Fruit fly (Drosophila melanogaster): ENCODE data around the gene Alp1.

The Alp1 gene

dm6 chr3L:21483837-21484236 lies 39.2 kb upstream of the Alp1 start (continued):
- no peak for TF ChIP-seq sna (GFP tag; IDR thresholded peaks at IDR 0.05; ENCODE audit: partially characterized antibody)
- no peak; the same call in 1 of the 2 replicates for TF ChIP-seq lmd (GFP tag; IDR thresholded peaks at IDR 0.05)
- peak; percentile 30 for TF ChIP-seq CG14965 (GFP tag; optimal IDR thresholded peaks at IDR 0.05; ENCODE audit: borderline replicate concordance)
- TF ChIP-seq sc (optimal IDR thresholded peaks at IDR 0.05) = no peak
- no peak for TF ChIP-seq sc (GFP tag; optimal IDR thresholded peaks at IDR 0.05)
- TF ChIP-seq HLH3B (GFP tag; IDR thresholded peaks at IDR 0.05) = no peak
- peak; percentile 8; the same call in 1 of the 2 replicates for TF ChIP-seq bbx (GFP tag; IDR thresholded peaks at IDR 0.05; ENCODE audit: partially characterized antibody)
- TF ChIP-seq CG1602 (GFP tag; optimal IDR thresholded peaks at IDR 0.05) = no peak
- no peak for TF ChIP-seq nom (GFP tag; optimal IDR thresholded peaks at IDR 0.05)
- TF ChIP-seq ci (GFP tag; IDR thresholded peaks at IDR 0.05) = peak; percentile 71; the same call in 2 of the 3 replicates
- peak; percentile 94 for TF ChIP-seq pita (GFP tag; optimal IDR thresholded peaks at IDR 0.05)
- TF ChIP-seq CG13424 (tag; optimal IDR thresholded peaks at IDR 0.05) = peak; percentile 38
- no peak for TF ChIP-seq Doc3 (GFP tag; IDR thresholded peaks at IDR 0.05; ENCODE audit: partially characterized antibody)
- no peak for TF ChIP-seq NC2α (GFP tag; optimal IDR thresholded peaks at IDR 0.05)
- no peak for TF ChIP-seq salm (tag; optimal IDR thresholded peaks at IDR 0.05)
- TF ChIP-seq Oaz (GFP tag; IDR thresholded peaks at IDR 0.05) = no peak
- TF ChIP-seq CG31441 (GFP tag; IDR thresholded peaks at IDR 0.05) = no peak
- no peak for TF ChIP-seq tap (tag; optimal IDR thresholded peaks at IDR 0.05)
- peak; percentile 52; the same call in 1 of the 2 replicates for TF ChIP-seq Bgb (GFP tag; IDR thresholded peaks at IDR 0.05; ENCODE audit: partially characterized antibody)
- no peak for TF ChIP-seq CG9437 (GFP tag; optimal IDR thresholded peaks at IDR 0.05)

- TF ChIP-seq CG9932 (GFP tag; IDR thresholded peaks at IDR 0.05) (no peak), CG1603 (tag; optimal IDR thresholded peaks at IDR 0.05) (no peak), nmo (GFP tag; optimal IDR thresholded peaks at IDR 0.05) (no peak), tll (GFP tag; optimal IDR thresholded peaks at IDR 0.05) (peak in 1 of 2 experiments; percentile 96), CG13775 (GFP tag; optimal IDR thresholded peaks at IDR 0.05) (no peak), fd64A (GFP tag; optimal IDR thresholded peaks at IDR 0.05) (no peak), CG3847 (GFP tag; IDR thresholded peaks at IDR 0.05) (no peak), zen (tag; optimal IDR thresholded peaks at IDR 0.05) (peak; percentile 55), sr (GFP tag; IDR thresholded peaks at IDR 0.05) (0 out of 3 replicates have a peak, but pooled peaks have one; percentile 2), CG1832 (GFP tag; optimal IDR thresholded peaks at IDR 0.05) (no peak), scrt (GFP tag; optimal IDR thresholded peaks at IDR 0.05) (no peak), chn (GFP tag; optimal IDR thresholded peaks at IDR 0.05) (no peak), bsh (GFP tag; optimal IDR thresholded peaks at IDR 0.05) (no peak), oc (tag; optimal IDR thresholded peaks at IDR 0.05) (no peak), fru (optimal IDR thresholded peaks at IDR 0.05) (no peak), jumu (GFP tag; optimal IDR thresholded peaks at IDR 0.05) (no peak), br (optimal IDR thresholded peaks at IDR 0.05) (no peak), Dip2 (GFP tag; IDR thresholded peaks at IDR 0.05) (no peak), CG6791 (GFP tag; IDR thresholded peaks at IDR 0.05; ENCODE audit: partially characterized antibody) (0 out of 3 replicates have a peak, but pooled peaks have one; percentile 15), Sox102F (GFP tag; optimal IDR thresholded peaks at IDR 0.05) (no peak), D (optimal IDR thresholded peaks at IDR 0.05) (peak; percentile 33), D (GFP tag; optimal IDR thresholded peaks at IDR 0.05) (no peak), Med (GFP tag) (no peak), mld (GFP tag; IDR thresholded peaks at IDR 0.05; ENCODE audit: partially characterized antibody) (no peak), abd-A (tag; optimal IDR thresholded peaks at IDR 0.05) (no peak)
These were observed 37.5 kb upstream of the Alp1 start for dm6 chr3L:21482100-21482499.

All from whole organism, embryonic.